Fruit fly (Drosophila melanogaster): ENCODE data around the gene CG14985.

Gene CG14985

dm6 chr3L:4007256-4007655, 4.0 kb downstream of the CG14985 start (continued):
- TF ChIP-seq CG18619 (GFP tag; optimal IDR thresholded peaks at IDR 0.05) (peak; percentile 26), CG2120 (GFP tag; optimal IDR thresholded peaks at IDR 0.05) (peak; percentile 34), lab (GFP tag; optimal IDR thresholded peaks at IDR 0.05) (peak; percentile 1), Ptx1 (GFP tag; IDR thresholded peaks at IDR 0.05) (0 out of 2 replicates have a peak, but pooled peaks have one; percentile 6), Xrp1 (GFP tag; IDR thresholded peaks at IDR 0.05) (0 out of 2 replicates have a peak, but pooled peaks have one; percentile 26), CG7372 (GFP tag; IDR thresholded peaks at IDR 0.05) (no peak), bsh (GFP tag; optimal IDR thresholded peaks at IDR 0.05) (peak in 1 of 2 experiments; percentile 5), CG12391 (tag; optimal IDR thresholded peaks at IDR 0.05) (no peak), CG12659 (GFP tag; optimal IDR thresholded peaks at IDR 0.05) (peak; percentile 5), row (GFP tag; IDR thresholded peaks at IDR 0.05) (peak; percentile 35; the same call in 1 of the 3 replicates), az2 (GFP tag; optimal IDR thresholded peaks at IDR 0.05) (peak; percentile 4), esg (GFP tag; conservative IDR thresholded peaks at IDR 0.05) (no peak), Ets65A (GFP tag) (peak; percentile 71), salm (tag; optimal IDR thresholded peaks at IDR 0.05) (no peak), CG1792 (GFP tag; optimal IDR thresholded peaks at IDR 0.05) (no peak), Hmr (GFP tag; optimal IDR thresholded peaks at IDR 0.05) (peak; percentile 40), cad (GFP tag; optimal IDR thresholded peaks at IDR 0.05) (no peak), CG31441 (GFP tag; IDR thresholded peaks at IDR 0.05) (0 out of 2 replicates have a peak, but pooled peaks have one; percentile 19), CG10267 (tag; optimal IDR thresholded peaks at IDR 0.05) (no peak), scrt (GFP tag; optimal IDR thresholded peaks at IDR 0.05) (peak; percentile 77), CG13424 (tag; optimal IDR thresholded peaks at IDR 0.05) (peak; percentile 37), Ada2b (GFP tag; IDR thresholded peaks at IDR 0.05) (peak; percentile 13; the same call in 1 of the 2 replicates), prd (optimal IDR thresholded peaks at IDR 0.05) (no peak), prd (GFP tag; IDR thresholded peaks at IDR 0.05) (peak; percentile 42; the same call in 1 of the 3 replicates), Xbp1 (GFP tag; optimal IDR thresholded peaks at IDR 0.05) (peak; percentile 5), grau (tag; optimal IDR thresholded peaks at IDR 0.05) (peak; percentile 38), CG2678 (tag; optimal IDR thresholded peaks at IDR 0.05) (peak; percentile 22), trem (tag; optimal IDR thresholded peaks at IDR 0.05) (no peak), Gug (GFP tag; IDR thresholded peaks at IDR 0.05) (0 out of 4 replicates have a peak, but pooled peaks have one; percentile 12), CG9727 (GFP tag; optimal IDR thresholded peaks at IDR 0.05) (peak; percentile 3)

- TF ChIP-seq row (GFP tag; IDR thresholded peaks at IDR 0.05) (0 out of 3 replicates have a peak, but pooled peaks have one; percentile 35), phol (tag; optimal IDR thresholded peaks at IDR 0.05) (peak; percentile 30), CG18262 (tag; optimal IDR thresholded peaks at IDR 0.05) (peak; percentile 43), abd-A (tag; optimal IDR thresholded peaks at IDR 0.05) (no peak), Sox100B (GFP tag; optimal IDR thresholded peaks at IDR 0.05) (peak; percentile 29), BEAF-32 (GFP tag; optimal IDR thresholded peaks at IDR 0.05) (no peak), Neu2 (GFP tag; optimal IDR thresholded peaks at IDR 0.05; ENCODE audit: borderline replicate concordance) (no peak), slp2 (GFP tag; optimal IDR thresholded peaks at IDR 0.05) (no peak), Six4 (GFP tag; optimal IDR thresholded peaks at IDR 0.05) (no peak), insv (GFP tag; optimal IDR thresholded peaks at IDR 0.05) (no peak), CG13894 (tag; optimal IDR thresholded peaks at IDR 0.05) (no peak), CG9727 (GFP tag; optimal IDR thresholded peaks at IDR 0.05) (peak; percentile 30), Sox102F (GFP tag; optimal IDR thresholded peaks at IDR 0.05) (peak; percentile 11), grau (tag; optimal IDR thresholded peaks at IDR 0.05) (peak; percentile 38), CG11504 (tag; optimal IDR thresholded peaks at IDR 0.05) (peak; percentile 59), CG3847 (GFP tag; IDR thresholded peaks at IDR 0.05) (no peak), CG11723 (GFP tag; optimal IDR thresholded peaks at IDR 0.05) (no peak), CG10979 (tag; optimal IDR thresholded peaks at IDR 0.05) (peak; percentile 7), CG17359 (tag; optimal IDR thresholded peaks at IDR 0.05) (peak; percentile 14), CG10267 (tag; optimal IDR thresholded peaks at IDR 0.05) (peak; percentile 22), HHEX (GFP tag; optimal IDR thresholded peaks at IDR 0.05) (peak; percentile 24), Hand (GFP tag; optimal IDR thresholded peaks at IDR 0.05) (peak; percentile 44), Ets65A (GFP tag) (no peak), lab (GFP tag; optimal IDR thresholded peaks at IDR 0.05) (peak; percentile 44), CG17361 (GFP tag; IDR thresholded peaks at IDR 0.05) (peak; percentile 39; the same call in 1 of the 3 replicates)
Observed at dm6 chr3L:4010122-4010521, 6.8 kb downstream of the CG14985 start.

Data from whole organism, embryonic.